Worm (Caenorhabditis elegans): ENCODE results near the gene dpy-1.

The dpy-1 gene

DNA sequence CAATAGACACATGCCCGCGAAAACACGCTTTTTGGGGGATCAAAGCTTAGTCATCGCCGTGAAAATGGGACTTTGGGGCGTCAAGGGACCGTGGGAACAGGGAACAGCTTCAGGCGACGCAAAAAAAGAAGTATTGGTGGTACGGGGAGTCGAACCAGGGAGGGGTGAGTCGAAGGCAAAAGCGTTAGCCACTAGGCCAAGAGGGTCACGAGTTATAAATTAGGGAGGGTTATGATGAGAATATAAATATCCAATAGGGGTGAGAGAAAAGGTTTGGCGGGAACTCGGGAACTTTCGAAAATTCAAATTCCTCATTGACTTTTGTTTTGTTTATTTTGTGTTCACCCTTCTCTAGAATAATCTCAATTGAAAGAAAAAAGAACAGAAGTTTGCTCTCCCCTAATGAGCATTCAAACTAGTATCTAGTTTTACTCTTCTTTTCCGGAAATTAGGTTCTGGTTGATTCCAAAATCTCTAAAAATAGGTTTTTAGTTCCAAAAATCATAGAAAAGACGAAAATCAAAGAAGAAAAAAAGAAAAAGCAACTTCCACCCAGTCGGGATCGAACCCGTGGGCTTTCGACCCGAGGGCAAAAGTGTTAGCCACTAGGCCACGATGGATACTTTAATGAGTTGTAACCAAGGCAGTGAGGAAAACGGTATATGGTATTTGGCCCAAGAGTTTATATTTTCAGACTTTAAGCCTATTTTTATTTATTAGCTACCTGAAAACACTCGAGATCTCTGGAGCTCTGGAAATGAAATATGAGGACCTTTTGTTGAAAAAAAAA lies 16.8 kb downstream of the dpy-1 start (continued):
- peak; percentile 34; the same call in 1 of the 2 replicates for TF ChIP-seq nfyb-1 (GFP tag; IDR thresholded peaks at IDR 0.05)
- TF ChIP-seq nhr-179 (tag; optimal IDR thresholded peaks at IDR 0.05), result no peak
- peak; percentile 66; the same call in 1 of the 2 replicates for TF ChIP-seq ztf-28 (GFP tag; IDR thresholded peaks at IDR 0.05)
- no peak for TF ChIP-seq let-607 (tag; optimal IDR thresholded peaks at IDR 0.05)
- TF ChIP-seq nhr-120 (GFP tag; IDR thresholded peaks at IDR 0.05), result no peak
- TF ChIP-seq Y79H2A.3 (GFP tag; conservative IDR thresholded peaks at IDR 0.05), result 0 out of 2 replicates have a peak, but pooled peaks have one; percentile 18
- no peak for TF ChIP-seq T26A5.8 (tag; optimal IDR thresholded peaks at IDR 0.05)
- peak; percentile 92 for TF ChIP-seq tbp1 (GFP tag; optimal IDR thresholded peaks at IDR 0.05)
- TF ChIP-seq F55B11.4 (tag; optimal IDR thresholded peaks at IDR 0.05; ENCODE audit: borderline replicate concordance, insufficient read depth), result no peak
- no peak for TF ChIP-seq ets-4 (GFP tag; optimal IDR thresholded peaks at IDR 0.05)
- TF ChIP-seq lin-35 (GFP tag; optimal IDR thresholded peaks at IDR 0.05), result peak in 1 of 3 experiments; percentile 46
- no peak for TF ChIP-seq Y67H2A.10 (GFP tag; conservative IDR thresholded peaks at IDR 0.05)
- TF ChIP-seq Y56A3A.18 (GFP tag; IDR thresholded peaks at IDR 0.05), result no peak
- no peak for TF ChIP-seq nfya-1 (tag; optimal IDR thresholded peaks at IDR 0.05; ENCODE audit: borderline replicate concordance, insufficient read depth)
- peak; percentile 53 for TF ChIP-seq madf-6 (GFP tag; IDR thresholded peaks at IDR 0.05)
- TF ChIP-seq egl-18 (GFP tag; IDR thresholded peaks at IDR 0.05), result no peak
- TF ChIP-seq madf-8 (GFP tag; conservative IDR thresholded peaks at IDR 0.05), result no peak
- no peak for TF ChIP-seq athp-1 (tag; optimal IDR thresholded peaks at IDR 0.05)
- TF ChIP-seq hmg-20 (GFP tag; IDR thresholded peaks at IDR 0.05), result no peak
- no peak for TF ChIP-seq egl-44 (GFP tag; IDR thresholded peaks at IDR 0.05)
- no peak for TF ChIP-seq F37B4.10 (GFP tag; IDR thresholded peaks at IDR 0.05)
- peak in 1 of 2 experiments; percentile 37 for TF ChIP-seq rec-8 (tag; optimal IDR thresholded peaks at IDR 0.05)
- no peak for TF ChIP-seq hlh-26 (GFP tag; conservative IDR thresholded peaks at IDR 0.05)
- 0 out of 2 replicates have a peak, but pooled peaks have one; percentile 37 for TF ChIP-seq ceh-100 (GFP tag; IDR thresholded peaks at IDR 0.05)
- no peak for TF ChIP-seq bed-2 (GFP tag; IDR thresholded peaks at IDR 0.05)
- peak; percentile 83 for TF ChIP-seq ztf-25 (GFP tag; IDR thresholded peaks at IDR 0.05)
- TF ChIP-seq snpc-1.1 (tag; optimal IDR thresholded peaks at IDR 0.05; ENCODE audit: insufficient read depth), result no peak
- TF ChIP-seq ztf-3 (GFP tag; optimal IDR thresholded peaks at IDR 0.05), result no peak
- no peak for TF ChIP-seq F57C9.4 (tag; optimal IDR thresholded peaks at IDR 0.05)
- TF ChIP-seq snpc-3.4 (tag; optimal IDR thresholded peaks at IDR 0.05), result peak; percentile 42
- TF ChIP-seq madf-3 (GFP tag; IDR thresholded peaks at IDR 0.05), result no peak
- TF ChIP-seq dox-1 (GFP tag; IDR thresholded peaks at IDR 0.05), result no peak
- peak; percentile 94 for TF ChIP-seq lin-26 (GFP tag; IDR thresholded peaks at IDR 0.05)
- TF ChIP-seq aptf-2 (GFP tag; conservative IDR thresholded peaks at IDR 0.05), result no peak
- no peak for TF ChIP-seq sea-2 (GFP tag; IDR thresholded peaks at IDR 0.05)
- no peak for TF ChIP-seq zfh-2 (GFP tag; conservative IDR thresholded peaks at IDR 0.05)
- 0 out of 2 replicates have a peak, but pooled peaks have one; percentile 21 for TF ChIP-seq C17E4.6 (GFP tag; IDR thresholded peaks at IDR 0.05)
- no peak for TF ChIP-seq ztf-22 (GFP tag; optimal IDR thresholded peaks at IDR 0.05)
- peak; percentile 64 for TF ChIP-seq nhr-90 (tag; optimal IDR thresholded peaks at IDR 0.05)
- peak; percentile 46; the same call in 1 of the 2 replicates for TF ChIP-seq mcd-1 (GFP tag; IDR thresholded peaks at IDR 0.05)
- TF ChIP-seq lin-54 (GFP tag; optimal IDR thresholded peaks at IDR 0.05), result peak; percentile 34
- TF ChIP-seq B0336.3 (GFP tag; IDR thresholded peaks at IDR 0.05), result no peak
- TF ChIP-seq attf-5 (GFP tag; optimal IDR thresholded peaks at IDR 0.05), result peak; percentile 23
- TF ChIP-seq cebp-2 (GFP tag; IDR thresholded peaks at IDR 0.05), result 0 out of 2 replicates have a peak, but pooled peaks have one; percentile 63
- TF ChIP-seq unc-62 (GFP tag; optimal IDR thresholded peaks at IDR 0.05), result no peak
- TF ChIP-seq fkh-3 (tag; optimal IDR thresholded peaks at IDR 0.05), result no peak
